Fruit fly (Drosophila melanogaster): ENCODE measurements around the gene Nup133.

DNA sequence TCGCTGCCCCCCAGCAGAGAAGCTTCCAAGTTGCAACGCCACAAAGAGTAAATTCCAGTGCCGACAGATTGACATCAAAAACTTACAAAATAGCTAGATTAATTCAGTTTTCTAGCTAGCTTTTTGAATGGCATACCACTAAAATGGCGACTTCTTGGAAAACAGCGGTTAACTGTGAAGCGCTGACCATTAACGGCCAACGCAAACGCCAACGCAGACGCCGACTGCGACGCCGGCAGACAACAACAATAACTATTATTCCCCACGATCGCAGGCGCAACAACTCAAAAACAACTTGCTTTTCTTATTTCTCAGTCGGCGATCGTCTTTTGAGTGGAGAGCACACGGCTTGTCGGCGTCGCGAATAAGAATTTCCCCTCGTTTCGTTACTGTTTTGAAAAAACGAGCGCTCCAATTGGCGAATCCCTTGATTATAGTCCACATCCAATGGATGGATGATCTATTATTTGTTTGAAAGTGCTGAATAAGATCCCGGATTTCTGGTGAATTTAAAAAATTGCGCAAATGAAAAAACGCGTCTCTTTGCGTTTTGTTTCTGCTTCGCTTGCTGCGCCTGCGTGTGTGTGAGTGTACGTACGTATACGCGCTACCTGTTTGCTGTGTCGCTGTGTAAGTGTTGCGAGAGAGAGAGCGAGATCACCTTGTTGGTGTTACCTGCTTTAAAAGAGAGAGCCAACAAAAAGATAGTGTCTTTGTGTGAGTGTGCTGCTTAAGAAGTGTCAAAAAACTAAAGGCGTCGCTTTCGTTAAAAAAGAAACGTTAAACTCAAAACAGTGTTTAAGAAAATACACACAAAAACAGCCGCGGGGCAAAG, 23.7 kb upstream of the Nup133 start:
- TF ChIP-seq psq (optimal IDR thresholded peaks at IDR 0.05) (no peak), insv (optimal IDR thresholded peaks at IDR 0.05) (no peak), h (optimal IDR thresholded peaks at IDR 0.05) (no peak)
